Worm (Caenorhabditis elegans): ENCODE data around the gene F19F10.11.

- TF ChIP-seq flt-1 (GFP tag; IDR thresholded peaks at IDR 0.05) = no peak
- no peak for TF ChIP-seq tab-1 (GFP tag; IDR thresholded peaks at IDR 0.05)
- no peak for TF ChIP-seq klf-2 (GFP tag; conservative IDR thresholded peaks at IDR 0.05)
Observed at ce11 chrV:7543728-7544127, 43.8 kb downstream of the F19F10.11 start.

Measured in whole organism, midembryonic.